5 worm cellular contexts compared by ENCODE assay signal in the genomic region with DNA sequence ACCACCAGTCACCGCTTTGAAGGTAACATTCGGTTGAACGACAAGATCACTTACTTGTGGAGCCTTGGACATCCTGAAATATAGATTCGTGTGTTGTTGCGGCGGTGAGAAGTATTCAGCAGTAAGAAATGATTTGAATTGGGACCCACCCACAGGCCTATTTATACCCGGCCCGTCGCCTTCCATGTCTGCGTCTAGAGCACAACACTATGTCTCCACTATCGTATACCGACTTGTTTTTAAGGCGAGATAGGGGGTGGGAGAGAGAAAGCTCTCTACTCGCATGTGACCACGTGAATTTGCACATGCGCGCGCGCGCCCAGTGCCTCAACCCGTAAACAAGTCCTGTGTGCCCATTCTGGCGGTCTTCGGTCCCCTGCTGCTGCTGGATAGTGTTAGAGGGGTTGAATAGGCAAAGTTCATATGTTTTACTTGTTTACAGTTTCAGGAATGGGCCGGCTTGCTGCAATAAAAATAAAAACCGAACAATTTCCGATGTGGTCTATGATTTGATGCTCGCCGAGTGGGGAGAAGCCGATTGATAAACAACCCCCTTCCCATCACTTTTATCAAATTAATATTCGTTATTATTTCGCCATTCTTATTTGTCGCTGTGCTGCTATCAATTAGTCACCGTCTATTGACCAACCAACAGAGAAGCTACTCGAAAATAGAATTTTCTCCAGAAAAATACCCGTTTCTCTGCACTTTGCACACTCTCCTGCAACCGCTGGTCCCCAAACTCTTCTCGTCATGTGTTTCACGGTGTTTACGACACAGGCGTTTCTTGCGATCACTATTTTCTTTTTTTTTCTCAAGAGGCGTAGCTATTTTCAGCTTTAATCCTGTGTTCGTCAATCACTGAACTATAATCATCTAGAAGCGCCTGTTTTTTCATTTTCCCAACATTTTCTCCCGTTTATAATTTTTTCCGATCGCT.
TF ChIP-seq lines count a peak whose summit lies in the region.

No protein-coding gene starts in this region.

TF ChIP-seq in whole organism, L1 larva, 84 proteins besides CTCF, POLR2A, EP300 and RAD21 (continued from another document and continues in another):
- TF ChIP-seq tbx-2 (tag; optimal IDR thresholded peaks at IDR 0.05; lab: Kevin White, UChicago) (peak; percentile 63), lir-3 (tag; optimal IDR thresholded peaks at IDR 0.05; lab: Kevin White, UChicago; ENCODE audit: poor library complexity) (peak; percentile 31), unc-62 (GFP tag; optimal IDR thresholded peaks at IDR 0.05; lab: Kevin White, UChicago) (no peak), nhr-84 (tag; optimal IDR thresholded peaks at IDR 0.05; lab: Kevin White, UChicago) (no peak), nhr-19 (GFP tag; conservative IDR thresholded peaks at IDR 0.05; lab: Robert Waterston, UW) (peak; percentile 79), sptf-1 (tag; optimal IDR thresholded peaks at IDR 0.05; lab: Kevin White, UChicago) (no peak), sup-37 (GFP tag; optimal IDR thresholded peaks at IDR 0.05; lab: Kevin White, UChicago) (no peak), pax-3 (tag; optimal IDR thresholded peaks at IDR 0.05; lab: Kevin White, UChicago) (peak; percentile 68), zip-4 (GFP tag; optimal IDR thresholded peaks at IDR 0.05; lab: Kevin White, UChicago) (peak; percentile 36), lin-39 (tag; optimal IDR thresholded peaks at IDR 0.05; lab: Kevin White, UChicago) (no peak), aha-1 (tag; optimal IDR thresholded peaks at IDR 0.05; lab: Kevin White, UChicago) (no peak), nhr-71 (tag; optimal IDR thresholded peaks at IDR 0.05; lab: Kevin White, UChicago) (peak; percentile 84), mef-2 (tag; optimal IDR thresholded peaks at IDR 0.05; lab: Kevin White, UChicago) (peak; percentile 3), lin-15B (tag; optimal IDR thresholded peaks at IDR 0.05; lab: Kevin White, UChicago) (no peak), pag-3 (tag; optimal IDR thresholded peaks at IDR 0.05; lab: Kevin White, UChicago; ENCODE audit: borderline replicate concordance, insufficient read depth) (no peak), alr-1 (tag; optimal IDR thresholded peaks at IDR 0.05; lab: Kevin White, UChicago; ENCODE audit: borderline replicate concordance) (no peak), nhr-237 (tag; optimal IDR thresholded peaks at IDR 0.05; lab: Kevin White, UChicago) (no peak), hlh-4 (tag; optimal IDR thresholded peaks at IDR 0.05; lab: Kevin White, UChicago) (no peak), unc-30 (tag; optimal IDR thresholded peaks at IDR 0.05; lab: Kevin White, UChicago) (no peak), elt-3 (tag; optimal IDR thresholded peaks at IDR 0.05; lab: Kevin White, UChicago) (no peak), snu-23 (GFP tag; optimal IDR thresholded peaks at IDR 0.05; lab: Kevin White, UChicago) (peak; percentile 78), fkh-8 (tag; optimal IDR thresholded peaks at IDR 0.05; lab: Kevin White, UChicago) (peak; percentile 91), C16A3.4 (tag; optimal IDR thresholded peaks at IDR 0.05; lab: Kevin White, UChicago) (peak; percentile 59), grh-1 (GFP tag; IDR thresholded peaks at IDR 0.05; lab: Robert Waterston, UW) (no peak)

TF ChIP-seq in whole organism, L2 larva, 48 proteins besides CTCF, POLR2A, EP300 and RAD21 (continued from another document and continues in another):
- TF ChIP-seq peb-1 (tag; optimal IDR thresholded peaks at IDR 0.05; lab: Kevin White, UChicago) (no peak), nhr-23 (tag; optimal IDR thresholded peaks at IDR 0.05; lab: Kevin White, UChicago) (no peak), mdl-1 (tag; optimal IDR thresholded peaks at IDR 0.05; lab: Kevin White, UChicago) (peak; percentile 56 to 91), unc-55 (GFP tag; optimal IDR thresholded peaks at IDR 0.05; lab: Kevin White, UChicago) (peak; percentile 44), ceh-16 (tag; optimal IDR thresholded peaks at IDR 0.05; lab: Kevin White, UChicago) (no peak), mab-5 (tag; optimal IDR thresholded peaks at IDR 0.05; lab: Kevin White, UChicago) (no peak), unc-62 (GFP tag; optimal IDR thresholded peaks at IDR 0.05; lab: Kevin White, UChicago) (no peak), unc-39 (tag; optimal IDR thresholded peaks at IDR 0.05; lab: Kevin White, UChicago) (no peak), elt-1 (tag; optimal IDR thresholded peaks at IDR 0.05; lab: Kevin White, UChicago) (no peak), ztf-4 (tag; optimal IDR thresholded peaks at IDR 0.05; lab: Kevin White, UChicago) (no peak), ceh-82 (tag; optimal IDR thresholded peaks at IDR 0.05; lab: Kevin White, UChicago) (no peak), mbf-1 (tag; optimal IDR thresholded peaks at IDR 0.05; lab: Kevin White, UChicago) (no peak), sma-3 (GFP tag; optimal IDR thresholded peaks at IDR 0.05; lab: Kevin White, UChicago) (peak; percentile 9), egl-27 (tag; optimal IDR thresholded peaks at IDR 0.05; lab: Kevin White, UChicago) (no peak), nhr-21 (tag; optimal IDR thresholded peaks at IDR 0.05; lab: Kevin White, UChicago) (peak; percentile 18), lsy-2 (tag; optimal IDR thresholded peaks at IDR 0.05; lab: Kevin White, UChicago) (peak; percentile 2 to 74), snpc-4 (tag; optimal IDR thresholded peaks at IDR 0.05; lab: Kevin White, UChicago) (no peak), nhr-237 (tag; optimal IDR thresholded peaks at IDR 0.05; lab: Kevin White, UChicago) (no peak), lin-11 (tag; optimal IDR thresholded peaks at IDR 0.05; lab: Kevin White, UChicago) (peak; percentile 88), aly-2 (tag; optimal IDR thresholded peaks at IDR 0.05; lab: Kevin White, UChicago) (no peak), ZK546.5 (tag; optimal IDR thresholded peaks at IDR 0.05; lab: Kevin White, UChicago) (no peak), skn-1 (tag; optimal IDR thresholded peaks at IDR 0.05; lab: Kevin White, UChicago) (peak; percentile 26), nhr-10 (tag; optimal IDR thresholded peaks at IDR 0.05; lab: Kevin White, UChicago) (no peak), nhr-11 (tag; optimal IDR thresholded peaks at IDR 0.05; lab: Kevin White, UChicago) (no peak), gmeb-1 (tag; optimal IDR thresholded peaks at IDR 0.05; lab: Kevin White, UChicago) (peak; percentile 23), R02D3.7 (tag; optimal IDR thresholded peaks at IDR 0.05; lab: Kevin White, UChicago) (no peak)

TF ChIP-seq in whole organism, L3 larva, 47 proteins besides CTCF, POLR2A, EP300 and RAD21 (continued from another document and continues in another):
- TF ChIP-seq hmg-11 (tag; optimal IDR thresholded peaks at IDR 0.05; lab: Kevin White, UChicago) (peak; percentile 34), nfya-1 (tag; optimal IDR thresholded peaks at IDR 0.05; lab: Kevin White, UChicago; ENCODE audit: insufficient read depth) (peak; percentile 74), skn-1 (tag; optimal IDR thresholded peaks at IDR 0.05; lab: Kevin White, UChicago) (no peak), fkh-2 (tag; optimal IDR thresholded peaks at IDR 0.05; lab: Kevin White, UChicago) (no peak), tbx-2 (tag; optimal IDR thresholded peaks at IDR 0.05; lab: Kevin White, UChicago) (no peak), egl-27 (tag; optimal IDR thresholded peaks at IDR 0.05; lab: Kevin White, UChicago) (no peak), elt-3 (tag; optimal IDR thresholded peaks at IDR 0.05; lab: Kevin White, UChicago) (no peak), nhr-12 (tag; optimal IDR thresholded peaks at IDR 0.05; lab: Kevin White, UChicago) (no peak), fkh-10 (GFP tag; optimal IDR thresholded peaks at IDR 0.05; lab: Kevin White, UChicago) (peak; percentile 88), nhr-25 (tag; optimal IDR thresholded peaks at IDR 0.05; lab: Kevin White, UChicago) (no peak), nhr-43 (tag; optimal IDR thresholded peaks at IDR 0.05; lab: Kevin White, UChicago; ENCODE audit: poor library complexity, severe bottlenecking) (peak; percentile 21), ztf-11 (tag; optimal IDR thresholded peaks at IDR 0.05; lab: Kevin White, UChicago) (no peak), elt-2 (tag; optimal IDR thresholded peaks at IDR 0.05; lab: Kevin White, UChicago) (peak; percentile 69), daf-12 (tag; optimal IDR thresholded peaks at IDR 0.05; lab: Kevin White, UChicago) (no peak), snpc-4 (tag; optimal IDR thresholded peaks at IDR 0.05; lab: Kevin White, UChicago) (peak; percentile 52), mdl-1 (tag; optimal IDR thresholded peaks at IDR 0.05; lab: Kevin White, UChicago) (peak; percentile 83), ceh-16 (tag; optimal IDR thresholded peaks at IDR 0.05; lab: Kevin White, UChicago) (no peak), nhr-23 (tag; optimal IDR thresholded peaks at IDR 0.05; lab: Kevin White, UChicago) (no peak), pha-4 (tag; optimal IDR thresholded peaks at IDR 0.05; lab: Kevin White, UChicago) (peak; percentile 88), ceh-28 (tag; optimal IDR thresholded peaks at IDR 0.05; lab: Kevin White, UChicago) (no peak), ceh-9 (tag; optimal IDR thresholded peaks at IDR 0.05; lab: Kevin White, UChicago) (no peak), eor-1 (tag; optimal IDR thresholded peaks at IDR 0.05; lab: Kevin White, UChicago) (no peak), aly-2 (tag; optimal IDR thresholded peaks at IDR 0.05; lab: Kevin White, UChicago) (no peak), lin-39 (tag; optimal IDR thresholded peaks at IDR 0.05; lab: Kevin White, UChicago) (peak; percentile 98), mml-1 (tag; optimal IDR thresholded peaks at IDR 0.05; lab: Kevin White, UChicago) (peak; percentile 70), ZK546.5 (tag; optimal IDR thresholded peaks at IDR 0.05; lab: Kevin White, UChicago) (no peak), nhr-76 (tag; optimal IDR thresholded peaks at IDR 0.05; lab: Kevin White, UChicago) (no peak)

TF ChIP-seq in whole organism, L4 larva, 104 proteins besides CTCF, POLR2A, EP300 and RAD21 (continued from another document and continues in another):
- TF ChIP-seq Y105C5A.15 (GFP tag; IDR thresholded peaks at IDR 0.05; lab: Robert Waterston, UW) (peak; percentile 20; the same call in 1 of the 2 replicates), lin-15B (tag; optimal IDR thresholded peaks at IDR 0.05; lab: Kevin White, UChicago) (no peak), zip-11 (GFP tag; IDR thresholded peaks at IDR 0.05; lab: Robert Waterston, UW) (no peak), mdt-29 (GFP tag; IDR thresholded peaks at IDR 0.05; lab: Robert Waterston, UW) (no peak; the same call in 1 of the 2 replicates), hlh-30 (tag; optimal IDR thresholded peaks at IDR 0.05; lab: Kevin White, UChicago; ENCODE audit: insufficient read depth) (peak; percentile 97), F49E8.2 (tag; optimal IDR thresholded peaks at IDR 0.05; lab: Kevin White, UChicago; ENCODE audit: borderline replicate concordance) (no peak), sdz-12 (GFP tag; optimal IDR thresholded peaks at IDR 0.05; lab: Kevin White, UChicago) (no peak), F26F4.8 (GFP tag; conservative IDR thresholded peaks at IDR 0.05; lab: Robert Waterston, UW) (no peak), madf-9 (GFP tag; conservative IDR thresholded peaks at IDR 0.05; lab: Robert Waterston, UW) (0 out of 2 replicates have a peak, but pooled peaks have one; percentile 19), nhr-48 (tag; optimal IDR thresholded peaks at IDR 0.05; lab: Kevin White, UChicago) (no peak), daf-16 (GFP tag; optimal IDR thresholded peaks at IDR 0.05; lab: Kevin White, UChicago) (peak in 1 of 2 experiments; percentile 38), daf-16 (tag; optimal IDR thresholded peaks at IDR 0.05; lab: Kevin White, UChicago) (peak; percentile 98), F37D6.2 (tag; optimal IDR thresholded peaks at IDR 0.05; lab: Kevin White, UChicago) (peak; percentile 18), T20F7.1 (GFP tag; optimal IDR thresholded peaks at IDR 0.05; lab: Kevin White, UChicago) (no peak), dpl-1 (GFP tag; optimal IDR thresholded peaks at IDR 0.05; lab: Kevin White, UChicago) (peak; percentile 25), zfp-2 (tag; optimal IDR thresholded peaks at IDR 0.05; lab: Kevin White, UChicago) (no peak), spr-3 (GFP tag; optimal IDR thresholded peaks at IDR 0.05; lab: Kevin White, UChicago) (peak; percentile 42), ctbp-1 (GFP tag; IDR thresholded peaks at IDR 0.05; lab: Robert Waterston, UW) (no peak; the same call in none of the 2 replicates), dmd-8 (GFP tag; IDR thresholded peaks at IDR 0.05; lab: Robert Waterston, UW) (no peak), Y75B8A.6 (GFP tag; IDR thresholded peaks at IDR 0.05; lab: Robert Waterston, UW) (no peak), lin-13 (GFP tag; optimal IDR thresholded peaks at IDR 0.05; lab: Kevin White, UChicago) (no peak), nhr-102 (tag; optimal IDR thresholded peaks at IDR 0.05; lab: Kevin White, UChicago) (peak; percentile 51), nhr-11 (tag; optimal IDR thresholded peaks at IDR 0.05; lab: Kevin White, UChicago) (peak; percentile 70), saeg-2 (GFP tag; IDR thresholded peaks at IDR 0.05; lab: Robert Waterston, UW) (no peak), arid-1 (GFP tag; conservative IDR thresholded peaks at IDR 0.05; lab: Robert Waterston, UW) (0 out of 2 replicates have a peak, but pooled peaks have one; percentile 4), nhr-41 (GFP tag; IDR thresholded peaks at IDR 0.05; lab: Robert Waterston, UW) (no peak)

TF ChIP-seq in whole organism, young adult, 124 proteins besides CTCF, POLR2A, EP300 and RAD21 (continued from another document and continues in another):
- no peak for TF ChIP-seq efl-1 (GFP tag; optimal IDR thresholded peaks at IDR 0.05; lab: Kevin White, UChicago)
- TF ChIP-seq T26A5.8 (tag; optimal IDR thresholded peaks at IDR 0.05; lab: Kevin White, UChicago), result no peak
- TF ChIP-seq bed-1 (GFP tag; IDR thresholded peaks at IDR 0.05; lab: Robert Waterston, UW), result no peak
- TF ChIP-seq Y53G8AR.9 (GFP tag; conservative IDR thresholded peaks at IDR 0.05; lab: Robert Waterston, UW), result no peak; the same call in none of the 2 replicates
- TF ChIP-seq C17E4.6 (GFP tag; IDR thresholded peaks at IDR 0.05; lab: Robert Waterston, UW), result no peak
- TF ChIP-seq ztf-6 (GFP tag; IDR thresholded peaks at IDR 0.05; lab: Robert Waterston, UW), result no peak
- TF ChIP-seq C06A6.2 (GFP tag; conservative IDR thresholded peaks at IDR 0.05; lab: Robert Waterston, UW), result peak; percentile 42; the same call in 1 of the 2 replicates
- peak; percentile 68; the same call in 1 of the 2 replicates for TF ChIP-seq sea-2 (GFP tag; IDR thresholded peaks at IDR 0.05; lab: Robert Waterston, UW)
- TF ChIP-seq attf-5 (GFP tag; optimal IDR thresholded peaks at IDR 0.05; lab: Kevin White, UChicago), result peak; percentile 24
- peak; percentile 14 for TF ChIP-seq ztf-22 (GFP tag; optimal IDR thresholded peaks at IDR 0.05; lab: Kevin White, UChicago)
- no peak for TF ChIP-seq ccch-3 (GFP tag; optimal IDR thresholded peaks at IDR 0.05; lab: Kevin White, UChicago)
- TF ChIP-seq Y56A3A.18 (GFP tag; IDR thresholded peaks at IDR 0.05; lab: Robert Waterston, UW), result no peak; the same call in 1 of the 2 replicates
- no peak for TF ChIP-seq nhr-120 (GFP tag; IDR thresholded peaks at IDR 0.05; lab: Robert Waterston, UW)
- peak; percentile 35; the same call in 1 of the 2 replicates for TF ChIP-seq cebp-1 (GFP tag; IDR thresholded peaks at IDR 0.05; lab: Robert Waterston, UW)
- TF ChIP-seq cebp-1 (tag; optimal IDR thresholded peaks at IDR 0.05; lab: Kevin White, UChicago), result peak; percentile 80
- TF ChIP-seq ceh-100 (GFP tag; IDR thresholded peaks at IDR 0.05; lab: Robert Waterston, UW), result 0 out of 2 replicates have a peak, but pooled peaks have one; percentile 13
- peak; percentile 8; the same call in 1 of the 2 replicates for TF ChIP-seq ekl-4 (GFP tag; IDR thresholded peaks at IDR 0.05; lab: Robert Waterston, UW)
- 0 out of 2 replicates have a peak, but pooled peaks have one; percentile 10 for TF ChIP-seq attf-3 (GFP tag; conservative IDR thresholded peaks at IDR 0.05; lab: Robert Waterston, UW)
- TF ChIP-seq T07F8.4 (tag; optimal IDR thresholded peaks at IDR 0.05; lab: Kevin White, UChicago), result no peak
- no peak for TF ChIP-seq ceh-58 (GFP tag; IDR thresholded peaks at IDR 0.05; lab: Robert Waterston, UW)
- peak; percentile 18 for TF ChIP-seq atf-7 (tag; optimal IDR thresholded peaks at IDR 0.05; lab: Kevin White, UChicago)
- TF ChIP-seq somi-1 (GFP tag; optimal IDR thresholded peaks at IDR 0.05; lab: Kevin White, UChicago), result peak; percentile 82
- TF ChIP-seq mxl-1 (tag; optimal IDR thresholded peaks at IDR 0.05; lab: Kevin White, UChicago), result no peak
- peak; percentile 86 for TF ChIP-seq ama-1 (optimal IDR thresholded peaks at IDR 0.05; lab: Kevin White, UChicago)
- TF ChIP-seq ama-1 (GFP tag; optimal IDR thresholded peaks at IDR 0.05; lab: Kevin White, UChicago), result no peak
- no peak for TF ChIP-seq aptf-2 (GFP tag; conservative IDR thresholded peaks at IDR 0.05; lab: Robert Waterston, UW)
- peak; percentile 42; the same call in 1 of the 2 replicates for TF ChIP-seq lir-1 (GFP tag; conservative IDR thresholded peaks at IDR 0.05; lab: Robert Waterston, UW)
- peak; percentile 64 for TF ChIP-seq mcd-1 (GFP tag; IDR thresholded peaks at IDR 0.05; lab: Robert Waterston, UW)
- 0 out of 2 replicates have a peak, but pooled peaks have one; percentile 43 for TF ChIP-seq ceh-40 (GFP tag; IDR thresholded peaks at IDR 0.05; lab: Robert Waterston, UW)
